Fruit fly (Drosophila melanogaster) whole organism, prepupa: Measurements from ENCODE around the gene CG18787.

Experiments
- Blimp-1 ChIP-seq: fragments of 200-800 bp; sonication (Bioruptor generic); optimal IDR thresholded peaks from 3 replicates; lab custom pipeline; 2017; ENCODE audit warnings: missing biosample characterization, missing genetic modification characterization, mild to moderate bottlenecking, moderate library complexity, missing genetic modification reagents
- CG11294 ChIP-seq: fragments of 200-800 bp; sonication (Bioruptor generic); IDR thresholded peaks from 2 replicates; pipeline ENCODE4 v1.3.6; 2022; ENCODE audit warnings: missing biosample characterization, missing genetic modification characterization
- CG6808 ChIP-seq: fragments of 200-800 bp; sonication (Bioruptor generic); optimal IDR thresholded peaks from 3 replicates; lab custom pipeline; 2017; ENCODE audit warnings: missing biosample characterization, missing genetic modification characterization, mild to moderate bottlenecking, moderate library complexity, missing genetic modification reagents
- Met ChIP-seq: fragments of 200-800 bp; sonication (Bioruptor generic); optimal IDR thresholded peaks from 3 replicates; lab custom pipeline; 2016; ENCODE audit warnings: missing biosample characterization, missing genetic modification characterization
- OdsH ChIP-seq: fragments of 200-800 bp; sonication (Bioruptor generic); optimal IDR thresholded peaks from 3 replicates; lab custom pipeline; 2016; ENCODE audit warnings: missing biosample characterization, missing genetic modification characterization
- Sox102F ChIP-seq: fragments of 200-800 bp; sonication (Bioruptor generic); optimal IDR thresholded peaks from 2 replicates; lab custom pipeline; 2016; ENCODE audit warnings: missing biosample characterization, mild to moderate bottlenecking, missing genetic modification characterization
- Sox15 ChIP-seq: fragments of 200-800 bp; sonication (Bioruptor generic); optimal IDR thresholded peaks from 3 replicates; lab custom pipeline; 2016; ENCODE audit warnings: missing biosample characterization, missing genetic modification characterization
- dsx ChIP-seq: fragments of 200-800 bp; optimal IDR thresholded peaks from 3 replicates; lab custom pipeline; 2019; ENCODE audit warnings: missing biosample characterization, mild to moderate bottlenecking, missing genetic modification characterization, moderate library complexity; ENCODE audit not compliant: poor library complexity, severe bottlenecking
- eg ChIP-seq: fragments of 200-800 bp; sonication (Bioruptor generic); IDR thresholded peaks from 3 replicates; pipeline ENCODE4 v1.3.6; 2022; ENCODE audit warnings: missing biosample characterization, missing genetic modification characterization
- fd59A ChIP-seq: fragments of 200-800 bp; sonication (Bioruptor generic); optimal IDR thresholded peaks from 2 replicates; lab custom pipeline; 2017; ENCODE audit warnings: missing biosample characterization, mild to moderate bottlenecking, missing genetic modification characterization, missing genetic modification reagents
- pdm3 ChIP-seq: fragments of 200-800 bp; sonication (Bioruptor generic); optimal IDR thresholded peaks from 3 replicates; lab custom pipeline; 2016; ENCODE audit warnings: missing biosample characterization, missing genetic modification characterization
- spab ChIP-seq: fragments of 200-800 bp; sonication (Bioruptor generic); optimal IDR thresholded peaks from 2 replicates; lab custom pipeline; 2017; ENCODE audit warnings: missing biosample characterization, mild to moderate bottlenecking, missing genetic modification characterization, missing genetic modification reagents

- TF ChIP-seq OdsH (GFP tag; lab: Kevin White, UChicago), result no peak
- TF ChIP-seq spab, result no peak
- no peak for TF ChIP-seq Sox15 (GFP tag; lab: Kevin White, UChicago)
- no peak for TF ChIP-seq eg (GFP tag; lab: Robert Waterston, UW)
- no peak for TF ChIP-seq CG6808
- no peak for TF ChIP-seq fd59A (GFP tag; lab: Kevin White, UChicago)
- TF ChIP-seq pdm3 (GFP tag; lab: Kevin White, UChicago), result no peak
- no peak for TF ChIP-seq Sox102F (GFP tag; lab: Kevin White, UChicago)
- no peak for TF ChIP-seq Met (GFP tag; lab: Kevin White, UChicago)
- no peak for TF ChIP-seq dsx (GFP tag; lab: Kevin White, UChicago)
- no peak for TF ChIP-seq Blimp-1
- TF ChIP-seq CG11294 (GFP tag; lab: Robert Waterston, UW), result no peak
Measured at dm6 chr2L:12048723-12049122, 49.6 kb upstream of the CG18787 start, which contains the start of gene Plzf.
